Fruit fly (Drosophila melanogaster) whole organism, embryonic: ENCODE results near the gene CG18262.

ENCODE experiments used
- CG10366 ChIP-seq: fragments of 200-800 bp; sonication (Bioruptor generic); IDR thresholded peaks from 2 replicates; pipeline ENCODE4 v1.3.6; 2022; ENCODE audit warnings: missing biosample characterization, missing genetic modification characterization
- CG11398 ChIP-seq: fragments of 200-800 bp; sonication (Bioruptor generic); optimal IDR thresholded peaks from 2 replicates; lab custom pipeline; 2016; ENCODE audit warnings: missing biosample characterization, missing genetic modification characterization
- CG13296 ChIP-seq: fragments of 200-800 bp; sonication (Bioruptor generic); optimal IDR thresholded peaks from 3 replicates; lab custom pipeline; 2018; ENCODE audit warnings: missing biosample characterization, mild to moderate bottlenecking, missing genetic modification characterization
- CG13424 ChIP-seq: fragments of 200-800 bp; sonication (Bioruptor generic); optimal IDR thresholded peaks from 2 replicates; lab custom pipeline; 2019; ENCODE audit warnings: missing biosample characterization, mild to moderate bottlenecking, missing genetic modification characterization, moderate library complexity
- CG14441 ChIP-seq: fragments of 200-800 bp; sonication (Bioruptor generic); IDR thresholded peaks from 2 replicates; pipeline ENCODE4 v1.3.6; 2022; ENCODE audit warnings: missing biosample characterization, missing genetic modification characterization
- CG14710 ChIP-seq: fragments of 200-800 bp; sonication (Bioruptor generic); optimal IDR thresholded peaks from 3 replicates; lab custom pipeline; 2019; ENCODE audit warnings: missing biosample characterization, mild to moderate bottlenecking, missing genetic modification characterization, moderate library complexity
- CG1602 ChIP-seq: fragments of 200-800 bp; sonication (Bioruptor generic); optimal IDR thresholded peaks from 3 replicates; lab custom pipeline; 2016; ENCODE audit warnings: missing biosample characterization, missing genetic modification characterization
- CG16863 ChIP-seq: fragments of 200-800 bp; sonication (Bioruptor generic); optimal IDR thresholded peaks from 3 replicates; lab custom pipeline; 2016; ENCODE audit warnings: missing biosample characterization, missing genetic modification characterization
- CG2712 ChIP-seq: fragments of 200-800 bp; optimal IDR thresholded peaks from 3 replicates; lab custom pipeline; 2019; ENCODE audit warnings: missing biosample characterization, mild to moderate bottlenecking, missing genetic modification characterization, moderate library complexity
- CG2875 ChIP-seq: fragments of 200-800 bp; sonication (Bioruptor generic); optimal IDR thresholded peaks from 2 replicates; lab custom pipeline; 2017; ENCODE audit warnings: missing biosample characterization, mild to moderate bottlenecking, missing genetic modification characterization, missing genetic modification reagents
- CG30403 ChIP-seq: fragments of 200-800 bp; sonication (Bioruptor generic); optimal IDR thresholded peaks from 3 replicates; lab custom pipeline; 2016; ENCODE audit warnings: missing biosample characterization, missing genetic modification characterization
- CG32532 ChIP-seq: fragments of 200-800 bp; sonication (Bioruptor generic); IDR thresholded peaks from 2 replicates; pipeline ENCODE4 v1.3.6; 2022; ENCODE audit warnings: missing biosample characterization, missing genetic modification characterization
- CG3281 ChIP-seq: fragments of 200-800 bp; sonication (Bioruptor generic); optimal IDR thresholded peaks from 3 replicates; lab custom pipeline; 2017; ENCODE audit warnings: missing biosample characterization, mild to moderate bottlenecking, missing genetic modification characterization
- CG33213 ChIP-seq: fragments of 200-800 bp; sonication (Bioruptor generic); optimal IDR thresholded peaks from 3 replicates; lab custom pipeline; 2016; ENCODE audit warnings: missing biosample characterization, missing genetic modification characterization
- CG4820 ChIP-seq: fragments of 200-800 bp; sonication (Bioruptor generic); optimal IDR thresholded peaks from 3 replicates; lab custom pipeline; 2016; ENCODE audit warnings: missing biosample characterization, missing genetic modification characterization
- CG7357 ChIP-seq: fragments of 200-800 bp; sonication (Bioruptor generic); IDR thresholded peaks from 3 replicates; pipeline ENCODE4 v1.3.6; 2022; ENCODE audit warnings: missing biosample characterization, missing genetic modification characterization
- CG7839 ChIP-seq: fragments of 200-800 bp; sonication (Bioruptor generic); optimal IDR thresholded peaks from 3 replicates; lab custom pipeline; 2018; ENCODE audit warnings: missing biosample characterization, mild to moderate bottlenecking, missing genetic modification characterization, moderate library complexity
- CG7963 ChIP-seq: fragments of 200-800 bp; sonication (Bioruptor generic); IDR thresholded peaks from 3 replicates; pipeline ENCODE4 v1.3.6; 2022; ENCODE audit warnings: missing biosample characterization, missing genetic modification characterization; ENCODE audit not compliant: partially characterized antibody
- CoRest ChIP-seq: fragments of 200-800 bp; sonication (Bioruptor generic); optimal IDR thresholded peaks from 3 replicates; lab custom pipeline; 2018; ENCODE audit warnings: missing biosample characterization, mild to moderate bottlenecking, missing genetic modification characterization, moderate library complexity
- Dp ChIP-seq: fragments of 200-800 bp; sonication (Bioruptor generic); optimal IDR thresholded peaks from 2 replicates; lab custom pipeline; 2018; ENCODE audit warnings: missing biosample characterization, mild to moderate bottlenecking, missing genetic modification characterization, moderate library complexity
- E2f2 ChIP-seq: fragments of 200-800 bp; sonication (Bioruptor generic); IDR thresholded peaks from 2 replicates; pipeline ENCODE4 v1.3.6; 2022; ENCODE audit warnings: missing biosample characterization, missing genetic modification characterization
- Ets65A ChIP-seq: fragments of 200-800 bp; sonication (Bioruptor generic); peaks from one replicate; lab custom pipeline; 2016; ENCODE audit warnings: missing biosample characterization, missing genetic modification characterization
- HHEX ChIP-seq: fragments of 200-800 bp; sonication (Bioruptor generic); optimal IDR thresholded peaks from 3 replicates; lab custom pipeline; 2017; ENCODE audit warnings: missing biosample characterization, mild to moderate bottlenecking, missing genetic modification characterization, missing genetic modification reagents
- HLH4C ChIP-seq: fragments of 200-800 bp; sonication (Bioruptor generic); IDR thresholded peaks from 3 replicates; pipeline ENCODE4 v1.3.6; 2022; ENCODE audit warnings: missing biosample characterization, missing genetic modification characterization; ENCODE audit not compliant: partially characterized antibody
- Max ChIP-seq: fragments of 200-800 bp; sonication (Bioruptor generic); optimal IDR thresholded peaks from 2 replicates; lab custom pipeline; 2016; ENCODE audit warnings: missing biosample characterization, mild to moderate bottlenecking, missing genetic modification characterization
- Myb ChIP-seq: fragments of 200-800 bp; sonication (Bioruptor generic); optimal IDR thresholded peaks from 2 replicates; lab custom pipeline; 2016; ENCODE audit warnings: missing biosample characterization, missing genetic modification characterization
- NFAT ChIP-seq: fragments of 200-800 bp; sonication (Bioruptor generic); IDR thresholded peaks from 2 replicates; pipeline ENCODE4 v1.3.6; 2022; ENCODE audit warnings: missing biosample characterization, missing genetic modification characterization
- Nf-YB ChIP-seq: fragments of 200-800 bp; sonication (Bioruptor generic); optimal IDR thresholded peaks from 3 replicates; lab custom pipeline; 2019; ENCODE audit warnings: missing biosample characterization, mild to moderate bottlenecking, missing genetic modification characterization, moderate library complexity
- Pdp1 ChIP-seq, 2 experiments: fragments of 200-800 bp; sonication (Bioruptor generic); optimal IDR thresholded peaks; 3 replicates each; lab custom pipeline; 2016; ENCODE audit warnings: missing biosample characterization in 2 of 2, missing genetic modification characterization in 2 of 2, mild to moderate bottlenecking in 1 of 2, moderate library complexity in 1 of 2
- Six4 ChIP-seq: fragments of 200-800 bp; sonication (Bioruptor generic); optimal IDR thresholded peaks from 2 replicates; lab custom pipeline; 2016; ENCODE audit warnings: missing biosample characterization, missing genetic modification characterization
- Vsx1 ChIP-seq: fragments of 200-800 bp; sonication (Bioruptor generic); optimal IDR thresholded peaks from 2 replicates; lab custom pipeline; 2017; ENCODE audit warnings: missing biosample characterization, mild to moderate bottlenecking, missing genetic modification characterization, missing genetic modification reagents
- Xbp1 ChIP-seq: fragments of 200-800 bp; sonication (Bioruptor generic); optimal IDR thresholded peaks from 3 replicates; lab custom pipeline; 2016; ENCODE audit warnings: missing biosample characterization, mild to moderate bottlenecking, missing genetic modification characterization
- az2 ChIP-seq: fragments of 200-800 bp; sonication (Bioruptor generic); optimal IDR thresholded peaks from 3 replicates; lab custom pipeline; 2016; ENCODE audit warnings: missing biosample characterization, missing genetic modification characterization
- bowl ChIP-seq: fragments of 200-800 bp; sonication (Bioruptor generic); IDR thresholded peaks from 2 replicates; pipeline ENCODE4 v1.3.6; 2022; ENCODE audit warnings: missing biosample characterization, missing genetic modification characterization
- chn ChIP-seq: fragments of 200-800 bp; sonication (Bioruptor generic); optimal IDR thresholded peaks from 2 replicates; lab custom pipeline; 2016; ENCODE audit warnings: missing biosample characterization, missing genetic modification characterization
- corto ChIP-seq: fragments of 200-800 bp; sonication (Bioruptor generic); optimal IDR thresholded peaks from 2 replicates; lab custom pipeline; 2016; ENCODE audit warnings: missing biosample characterization, mild to moderate bottlenecking, missing genetic modification characterization, moderate library complexity
- dmrt11E ChIP-seq: fragments of 200-800 bp; sonication (Bioruptor generic); optimal IDR thresholded peaks from 3 replicates; lab custom pipeline; 2018; ENCODE audit warnings: missing biosample characterization, mild to moderate bottlenecking, missing genetic modification characterization, moderate library complexity
- esg ChIP-seq: fragments of 200-800 bp; sonication (Bioruptor generic); conservative IDR thresholded peaks from 2 replicates; pipeline ENCODE4 v1.3.6; 2022; ENCODE audit warnings: missing biosample characterization, missing genetic modification characterization
- ewg ChIP-seq: fragments of 200-800 bp; sonication (Bioruptor generic); optimal IDR thresholded peaks from 3 replicates; lab custom pipeline; 2017; ENCODE audit warnings: mild to moderate bottlenecking, missing biosample characterization, missing genetic modification reagents, missing genetic modification characterization
- ftz-f1 ChIP-seq: fragments of 200-800 bp; sonication (Bioruptor generic); optimal IDR thresholded peaks from 2 replicates; lab custom pipeline; 2016; ENCODE audit warnings: missing biosample characterization, missing genetic modification characterization
- gem ChIP-seq: fragments of 200-800 bp; sonication (Bioruptor generic); optimal IDR thresholded peaks from 2 replicates; lab custom pipeline; 2019; ENCODE audit warnings: missing biosample characterization, mild to moderate bottlenecking, missing genetic modification characterization, moderate library complexity
- h ChIP-seq: fragments of >200 bp; optimal IDR thresholded peaks from 2 replicates; lab custom pipeline; 2017
- pho ChIP-seq: fragments of 200-800 bp; sonication (Bioruptor generic); optimal IDR thresholded peaks from 2 replicates; lab custom pipeline; 2016; ENCODE audit warnings: missing biosample characterization, missing genetic modification characterization
- pnt ChIP-seq: fragments of 200-800 bp; sonication (Bioruptor generic); optimal IDR thresholded peaks from 3 replicates; lab custom pipeline; 2016; ENCODE audit warnings: missing biosample characterization, missing genetic modification characterization
- salm ChIP-seq: fragments of 200-800 bp; sonication (Bioruptor generic); optimal IDR thresholded peaks from 2 replicates; lab custom pipeline; 2018; ENCODE audit warnings: missing biosample characterization, mild to moderate bottlenecking, missing genetic modification characterization
- sc ChIP-seq, 3 experiments: fragments of >200 bp in 2 of 3; fragments of 200-800 bp in 1 of 3; sonication (Bioruptor generic) in 1 of 3; optimal IDR thresholded peaks; 2 replicates in 2 of 3; 3 replicates in 1 of 3; lab custom pipeline; 2017; ENCODE audit warnings: mild to moderate bottlenecking in 1 of 3, missing biosample characterization in 1 of 3, missing genetic modification characterization in 1 of 3, missing genetic modification reagents in 1 of 3
- sisA ChIP-seq: fragments of 200-800 bp; sonication (Bioruptor generic); IDR thresholded peaks from 2 replicates; pipeline ENCODE4 v1.3.6; 2022; ENCODE audit warnings: missing biosample characterization, missing genetic modification characterization
- sqz ChIP-seq: fragments of 200-800 bp; sonication (Bioruptor generic); optimal IDR thresholded peaks from 3 replicates; lab custom pipeline; 2018; ENCODE audit warnings: missing biosample characterization, mild to moderate bottlenecking, missing genetic modification characterization
- ttk ChIP-seq: fragments of 200-800 bp; sonication (Bioruptor generic); IDR thresholded peaks from 2 replicates; pipeline ENCODE4 v2.1.2; 2022; ENCODE audit warnings: missing biosample characterization, missing genetic modification characterization
- wdn ChIP-seq: fragments of 200-800 bp; sonication (Bioruptor generic); IDR thresholded peaks from 2 replicates; pipeline ENCODE4 v1.3.6; 2022; ENCODE audit warnings: missing biosample characterization, missing genetic modification characterization

The CG18262 gene

DNA sequence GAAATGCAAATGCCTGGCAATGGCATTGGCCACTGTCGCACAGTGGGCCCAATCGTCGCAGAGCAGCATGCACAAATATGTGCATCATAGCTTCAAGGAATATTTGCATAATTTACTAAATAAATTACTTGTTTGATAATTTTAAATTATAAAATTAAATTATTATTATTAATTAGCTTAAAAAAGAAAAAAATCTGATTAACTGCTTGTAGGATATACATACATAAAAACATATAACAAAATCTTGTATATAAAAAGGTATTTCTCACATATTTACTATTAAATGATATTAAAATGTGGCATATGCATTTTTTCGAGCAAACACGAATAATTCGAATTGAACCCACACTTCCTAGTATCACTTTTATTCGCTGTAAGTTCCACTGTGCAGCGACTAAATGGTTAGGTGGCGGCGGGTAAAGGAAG is 27.5 kb upstream of the CG18262 start (continued):
- TF ChIP-seq Vsx1 (GFP tag; lab: Kevin White, UChicago) (peak; percentile 36), HHEX (GFP tag; lab: Kevin White, UChicago) (peak; percentile 26), NFAT (0 out of 2 replicates have a peak, but pooled peaks have one; percentile 31), CG4820 (GFP tag; lab: Kevin White, UChicago) (peak; percentile 24), CG13424 (tag; lab: Kevin White, UChicago) (peak; percentile 69), CG1602 (GFP tag; lab: Kevin White, UChicago) (peak; percentile 18), sisA (GFP tag; lab: Robert Waterston, UW) (peak; percentile 24; the same call in 1 of the 2 replicates), salm (tag; lab: Kevin White, UChicago) (peak; percentile 22), CG10366 (GFP tag; lab: Robert Waterston, UW) (peak; percentile 19; the same call in 1 of the 2 replicates), chn (no peak), wdn (GFP tag; lab: Robert Waterston, UW) (no peak), pnt (GFP tag; lab: Kevin White, UChicago) (no peak), ftz-f1 (no peak), CoRest (peak; percentile 61), gem (tag; lab: Kevin White, UChicago) (peak; percentile 75), Xbp1 (GFP tag; lab: Kevin White, UChicago) (peak; percentile 53), sqz (GFP tag; lab: Kevin White, UChicago) (peak; percentile 12), HLH4C (GFP tag; lab: Robert Waterston, UW) (no peak), CG32532 (GFP tag; lab: Robert Waterston, UW) (0 out of 2 replicates have a peak, but pooled peaks have one; percentile 17), CG2712 (peak; percentile 77), CG14710 (tag; lab: Kevin White, UChicago) (peak; percentile 55), bowl (GFP tag; lab: Robert Waterston, UW) (no peak), sc (optimal IDR thresholded peaks at IDR 0.05; lab: Kevin White, UChicago) (no peak), sc (GFP tag; optimal IDR thresholded peaks at IDR 0.05; lab: Kevin White, UChicago) (peak; percentile 40), CG14441 (GFP tag; lab: Robert Waterston, UW) (no peak; the same call in 1 of the 2 replicates), CG7963 (GFP tag; lab: Robert Waterston, UW) (no peak), CG13296 (GFP tag; lab: Kevin White, UChicago) (peak; percentile 28), Myb (no peak), esg (GFP tag; lab: Robert Waterston, UW) (0 out of 2 replicates have a peak, but pooled peaks have one; percentile 27), Dp (GFP tag; lab: Kevin White, UChicago) (no peak), pho (GFP tag; lab: Kevin White, UChicago) (no peak), Max (GFP tag; lab: Kevin White, UChicago) (peak; percentile 8), CG7839 (tag; lab: Kevin White, UChicago) (peak; percentile 62), ewg (GFP tag; lab: Kevin White, UChicago) (peak; percentile 39), Nf-YB (GFP tag; lab: Kevin White, UChicago) (peak; percentile 15), CG16863 (GFP tag; lab: Kevin White, UChicago) (no peak), CG2875 (GFP tag; lab: Kevin White, UChicago) (peak; percentile 41), Ets65A (GFP tag; lab: Kevin White, UChicago) (peak; percentile 65), CG30403 (GFP tag; lab: Kevin White, UChicago) (peak; percentile 48), Pdp1 (GFP tag; optimal IDR thresholded peaks at IDR 0.05; lab: Kevin White, UChicago) (no peak), CG7357 (GFP tag; lab: Robert Waterston, UW) (0 out of 3 replicates have a peak, but pooled peaks have one; percentile 29), dmrt11E (tag; lab: Kevin White, UChicago) (peak; percentile 45), az2 (GFP tag; lab: Kevin White, UChicago) (peak; percentile 47), Six4 (GFP tag; lab: Kevin White, UChicago) (peak; percentile 9), ttk (GFP tag; lab: Robert Waterston, UW) (peak; percentile 56; the same call in 1 of the 2 replicates), CG11398 (no peak), corto (GFP tag; lab: Kevin White, UChicago) (no peak), E2f2 (GFP tag; lab: Robert Waterston, UW) (peak; percentile 40; the same call in 1 of the 2 replicates), h (lab: Kevin White, UChicago) (no peak), CG3281 (GFP tag; lab: Kevin White, UChicago) (peak; percentile 15), CG33213 (GFP tag; lab: Kevin White, UChicago) (no peak)
